Worm (Caenorhabditis elegans) whole organism, L4/young adult: ENCODE results near the gene nlp-70.

Experiments
- W03F9.2 ChIP-seq: fragments of 150-350 bp; optimal IDR thresholded peaks from 2 replicates; lab custom pipeline; 2014; ENCODE audit warnings: missing biosample characterization, missing genetic modification characterization
- dao-5 ChIP-seq: sonication (generic microtip); optimal IDR thresholded peaks from 2 replicates; lab custom pipeline; 2016; ENCODE audit warnings: missing genotype, missing genetic modification characterization, moderate library complexity, missing compliant biosample characterization
- him-1 ChIP-seq: sonication (generic microtip); optimal IDR thresholded peaks from 2 replicates; lab custom pipeline; 2016; ENCODE audit warnings: missing genotype, missing genetic modification reagents, missing genetic modification characterization, missing compliant biosample characterization

nlp-70 gene

DNA sequence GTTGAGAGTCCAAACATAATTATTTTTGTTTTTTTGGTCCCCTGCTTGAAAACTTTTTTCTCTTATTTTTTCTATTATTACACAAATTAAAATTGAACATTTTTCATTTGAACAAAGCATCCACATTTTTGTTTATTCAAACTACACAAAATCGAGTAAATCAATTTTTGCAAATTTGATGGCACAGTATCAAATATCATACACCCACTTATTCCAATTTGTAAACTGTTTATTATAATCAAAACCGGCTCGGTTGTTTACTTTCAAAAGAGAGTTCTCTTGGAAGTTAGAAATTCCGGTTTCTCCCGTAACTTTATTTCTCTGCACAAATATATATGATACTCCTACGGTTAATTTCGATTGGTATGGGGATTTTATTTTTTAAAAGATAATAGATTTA is 4.7 kb downstream of the nlp-70 start, which contains the start of gene lgc-26:
Gene lgc-26, plus strand, starts transcription at position 301 of the 400 bp plus-strand sequence.
- TF ChIP-seq W03F9.2 (no peak), dao-5 (tag; lab: Kevin White, UChicago) (no peak), him-1 (tag; lab: Kevin White, UChicago) (no peak)

DNA sequence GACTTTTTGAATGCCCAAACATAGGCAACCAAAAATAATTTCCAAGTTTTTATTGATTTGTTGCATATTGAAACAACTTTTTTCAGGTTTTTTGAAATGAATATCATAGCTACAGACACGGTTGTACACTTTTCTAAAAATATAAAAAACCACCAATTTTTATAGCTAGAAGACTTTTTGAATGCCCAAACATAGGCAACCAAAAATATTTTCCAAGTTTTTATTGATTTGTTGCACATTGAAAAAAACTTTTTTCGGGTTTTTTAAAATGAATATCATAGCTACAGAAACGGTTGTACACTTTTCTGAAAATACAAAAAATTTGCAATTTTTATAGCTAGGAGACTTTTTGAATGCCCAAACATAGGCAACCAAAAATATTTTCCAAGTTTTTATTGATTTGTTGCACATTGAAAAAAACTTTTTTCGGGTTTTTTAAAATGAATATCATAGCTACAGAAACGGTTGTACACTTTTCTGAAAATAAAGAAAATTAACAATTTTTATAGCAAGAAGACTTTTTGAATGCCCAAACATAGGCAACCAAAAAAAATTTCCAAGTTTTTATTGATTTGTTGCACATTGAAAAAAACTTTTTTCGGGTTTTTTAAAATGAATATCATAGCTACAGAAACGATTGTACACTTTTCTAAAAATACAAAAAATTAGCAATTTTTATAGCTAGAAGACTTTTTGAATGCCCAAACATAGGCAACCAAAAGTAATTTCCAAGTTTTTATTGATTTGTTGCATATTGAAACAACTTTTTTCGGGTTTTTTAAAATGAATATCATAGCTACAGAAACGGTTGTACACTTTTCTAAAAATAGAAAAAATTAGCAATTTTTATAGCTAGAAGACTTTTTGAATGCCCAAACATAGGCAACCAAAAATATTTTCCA is 7.4 kb downstream of the nlp-70 start:
- TF ChIP-seq him-1 (tag; lab: Kevin White, UChicago) = peak; percentile 53

DNA sequence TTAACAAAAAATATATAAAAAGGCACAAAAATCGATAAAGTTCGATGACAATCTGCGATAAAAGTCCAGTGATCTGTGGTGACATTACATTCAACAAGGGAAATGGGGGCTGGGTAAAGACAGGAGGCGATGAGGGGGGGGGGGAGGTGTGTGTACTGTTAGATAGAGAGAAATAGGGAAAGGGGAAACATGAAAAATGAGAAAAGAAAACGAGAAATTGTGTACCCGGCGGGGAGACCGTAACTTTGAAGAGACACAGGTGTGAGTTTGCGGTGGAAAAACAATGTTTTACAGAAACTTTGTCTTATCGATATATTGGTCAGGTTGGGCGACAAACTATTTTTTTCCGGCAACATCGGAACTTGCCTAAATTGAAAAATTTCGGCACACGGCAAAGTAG is 12.4 kb downstream of the nlp-70 start:
- no peak for TF ChIP-seq W03F9.2
- no peak for TF ChIP-seq dao-5 (tag; lab: Kevin White, UChicago)
- TF ChIP-seq him-1 (tag; lab: Kevin White, UChicago) = no peak

DNA sequence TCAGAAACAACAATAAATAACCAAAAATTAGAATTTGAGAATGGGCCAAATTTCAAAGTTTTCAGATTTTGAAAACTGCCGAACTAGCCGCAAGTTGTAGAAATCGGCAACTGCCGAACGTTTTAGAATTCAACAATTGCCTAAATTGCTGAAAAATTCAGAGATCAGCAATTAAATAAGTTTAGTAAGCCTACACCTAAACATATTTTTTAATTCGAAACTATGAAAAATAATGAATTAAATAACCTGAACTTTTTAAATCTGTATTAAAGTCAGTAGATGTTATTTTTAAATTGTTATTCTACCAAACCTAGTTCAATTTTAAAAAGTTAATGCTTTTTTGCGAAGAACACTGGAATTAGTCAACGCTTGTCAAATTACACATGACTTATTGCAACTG is 14.0 kb downstream of the nlp-70 start, which contains the start of gene nhr-204:
Gene nhr-204, minus strand, starts transcription at position 101 of the 400 bp plus-strand sequence.
- TF ChIP-seq dao-5 (tag; lab: Kevin White, UChicago) = no peak
- TF ChIP-seq him-1 (tag; lab: Kevin White, UChicago) = no peak
- TF ChIP-seq W03F9.2 = no peak

DNA sequence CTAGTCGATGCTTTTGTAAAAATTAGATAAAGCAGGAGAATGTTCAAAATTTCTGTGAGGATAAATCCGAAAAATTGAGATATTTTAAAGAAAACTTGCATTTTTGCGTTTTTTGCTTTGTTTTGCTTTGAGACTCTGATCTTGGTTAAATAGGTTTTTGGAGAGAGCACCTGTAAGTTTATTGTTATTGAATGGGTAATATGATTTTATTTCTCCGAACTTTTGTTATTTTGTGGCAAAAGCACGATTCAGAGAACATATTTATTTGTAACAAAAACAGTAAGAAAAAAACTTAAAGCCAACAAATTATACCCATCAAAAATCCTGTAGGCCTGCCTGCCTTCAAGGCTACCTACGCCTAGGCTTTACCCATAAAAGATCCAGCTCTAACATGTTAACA is 18.1 kb downstream of the nlp-70 start, which contains the start of gene str-121:
Gene str-121, minus strand, starts transcription at position 101 of the 400 bp plus-strand sequence.
- TF ChIP-seq W03F9.2 (no peak), dao-5 (tag; lab: Kevin White, UChicago) (no peak), him-1 (tag; lab: Kevin White, UChicago) (no peak)

DNA sequence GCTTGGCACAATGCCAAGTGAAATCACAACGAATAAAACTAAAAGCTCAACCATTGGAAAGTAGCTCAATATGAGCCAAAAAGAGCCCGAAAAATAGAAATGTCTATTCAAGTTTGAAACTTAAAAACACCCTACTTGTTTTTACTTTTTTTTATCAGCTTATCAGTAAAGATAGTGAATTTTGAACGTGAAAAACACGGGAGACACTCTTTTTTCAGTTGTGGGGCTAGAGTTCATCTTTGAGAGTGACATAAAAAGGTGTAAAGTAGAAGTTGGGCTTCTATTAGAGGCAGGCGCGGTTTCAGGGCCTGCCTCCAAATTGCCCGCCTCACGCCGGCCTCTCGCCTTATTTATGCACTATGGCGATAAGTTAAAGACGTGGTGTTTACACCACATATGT is 21.1 kb downstream of the nlp-70 start, which contains the start of gene oac-39:
Gene oac-39, minus strand, starts transcription at position 101 of the 400 bp plus-strand sequence.
- TF ChIP-seq W03F9.2 = no peak
- no peak for TF ChIP-seq him-1 (tag; lab: Kevin White, UChicago)
- TF ChIP-seq dao-5 (tag; lab: Kevin White, UChicago) = no peak

DNA sequence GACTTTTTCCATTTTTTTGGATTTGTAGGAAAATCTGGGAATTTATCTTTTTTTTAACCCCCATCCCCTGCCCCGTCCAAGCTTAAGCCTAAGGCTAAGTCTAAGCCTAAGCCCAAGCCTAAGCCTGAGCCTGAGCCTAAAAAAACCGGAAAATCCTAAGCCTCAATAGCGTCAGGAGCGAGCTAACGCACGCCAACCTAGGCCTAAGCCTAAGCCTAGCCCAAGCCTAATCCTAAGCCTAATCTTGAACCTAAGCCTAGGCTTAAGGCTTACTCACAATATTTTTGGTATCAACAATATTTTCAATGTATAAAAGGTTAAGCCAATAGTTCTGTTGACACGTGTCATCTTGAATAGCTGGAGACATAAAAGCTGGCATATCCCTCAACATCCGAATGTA is 24.1 kb downstream of the nlp-70 start:
- TF ChIP-seq W03F9.2 (no peak), dao-5 (tag; lab: Kevin White, UChicago) (no peak), him-1 (tag; lab: Kevin White, UChicago) (no peak)

DNA sequence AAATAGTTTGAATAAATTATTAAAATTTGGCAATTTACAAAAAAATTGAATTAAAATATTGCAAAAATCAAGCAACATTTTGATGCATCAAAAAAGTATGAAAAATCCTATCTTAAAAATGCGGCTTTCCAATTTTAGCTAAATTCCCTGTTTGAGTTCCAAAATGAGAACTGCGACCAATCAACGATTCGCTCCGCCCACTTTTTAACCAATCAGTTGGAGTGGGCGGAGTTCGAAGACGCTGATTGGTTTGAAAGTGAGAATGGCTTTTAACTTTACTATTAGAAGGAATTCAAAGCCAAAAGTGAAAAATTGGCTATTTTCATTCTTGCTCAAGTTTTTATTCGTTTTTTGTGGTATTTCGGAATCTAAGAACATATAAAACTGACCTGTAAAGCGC is 25.2 kb downstream of the nlp-70 start:
- TF ChIP-seq dao-5 (tag; lab: Kevin White, UChicago) = no peak
- no peak for TF ChIP-seq him-1 (tag; lab: Kevin White, UChicago)
- no peak for TF ChIP-seq W03F9.2

DNA sequence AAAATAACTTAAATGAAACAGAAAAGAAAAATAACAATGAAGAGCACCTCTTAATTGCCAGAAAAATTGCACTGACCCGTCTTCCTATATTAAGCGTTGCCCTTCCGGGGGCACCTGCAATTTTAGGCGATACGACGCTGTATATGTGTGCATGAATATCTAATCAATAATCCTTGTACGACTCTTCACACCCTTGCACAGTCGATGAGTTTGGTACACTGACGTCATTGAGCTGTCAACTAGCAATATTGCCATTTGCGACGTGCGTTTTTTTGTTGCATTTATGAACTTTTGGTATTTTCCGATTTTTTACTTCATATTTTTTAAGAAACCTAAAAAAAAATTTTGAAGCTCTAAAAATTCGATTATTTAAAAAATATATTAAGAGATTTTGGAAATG is 26.6 kb downstream of the nlp-70 start, which contains the start of gene kin-34:
Gene kin-34, minus strand, starts transcription at position 101 of the 400 bp plus-strand sequence.
- TF ChIP-seq him-1 (tag; lab: Kevin White, UChicago) (no peak), W03F9.2 (no peak), dao-5 (tag; lab: Kevin White, UChicago) (no peak)

DNA sequence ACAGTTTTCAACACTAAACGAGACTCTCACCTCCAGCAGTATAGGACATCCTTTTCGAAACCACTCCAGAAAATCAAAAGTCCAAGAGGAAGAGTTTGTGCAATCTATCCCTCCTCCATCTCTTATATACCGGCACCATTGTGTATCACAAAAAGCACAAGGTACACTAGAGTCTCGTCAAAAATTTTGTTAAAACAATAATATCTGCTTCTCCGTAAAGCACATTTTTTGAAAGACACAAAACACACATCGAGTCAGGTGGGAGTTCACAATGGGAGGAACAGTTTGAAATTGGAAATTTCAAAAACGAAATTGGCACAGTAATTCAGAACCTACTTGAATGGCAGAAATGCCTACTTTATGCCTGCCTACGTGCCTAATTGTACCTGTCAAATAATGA is 30.2 kb downstream of the nlp-70 start, which contains the start of gene R02C2.7:
Gene R02C2.7, minus strand, starts transcription at position 101 of the 400 bp plus-strand sequence.
- TF ChIP-seq dao-5 (tag; lab: Kevin White, UChicago) (no peak), W03F9.2 (no peak), him-1 (tag; lab: Kevin White, UChicago) (no peak)

DNA sequence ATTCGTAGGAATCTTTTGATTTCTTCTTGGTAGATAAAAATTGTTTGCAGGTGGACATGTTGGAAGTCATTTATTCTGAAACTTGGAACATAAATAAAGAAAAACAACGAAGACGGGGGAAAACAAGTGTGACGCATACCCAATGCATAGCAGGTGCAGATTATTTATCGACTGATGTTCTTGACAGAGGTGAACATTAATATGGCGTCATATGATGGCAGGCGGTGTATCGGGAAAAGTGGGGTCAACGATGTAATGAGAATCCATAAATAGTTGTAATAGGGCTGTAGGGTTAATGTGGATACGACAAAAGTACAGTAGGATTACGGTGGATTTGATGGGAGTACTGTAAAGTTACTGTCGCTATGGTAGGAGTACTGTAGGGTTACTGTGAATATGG is 32.5 kb downstream of the nlp-70 start, which contains the start of gene txt-2:
Gene txt-2, minus strand, starts transcription at position 214 of the 400 bp plus-strand sequence.
- TF ChIP-seq dao-5 (tag; lab: Kevin White, UChicago) (no peak), him-1 (tag; lab: Kevin White, UChicago) (no peak), W03F9.2 (no peak)

DNA sequence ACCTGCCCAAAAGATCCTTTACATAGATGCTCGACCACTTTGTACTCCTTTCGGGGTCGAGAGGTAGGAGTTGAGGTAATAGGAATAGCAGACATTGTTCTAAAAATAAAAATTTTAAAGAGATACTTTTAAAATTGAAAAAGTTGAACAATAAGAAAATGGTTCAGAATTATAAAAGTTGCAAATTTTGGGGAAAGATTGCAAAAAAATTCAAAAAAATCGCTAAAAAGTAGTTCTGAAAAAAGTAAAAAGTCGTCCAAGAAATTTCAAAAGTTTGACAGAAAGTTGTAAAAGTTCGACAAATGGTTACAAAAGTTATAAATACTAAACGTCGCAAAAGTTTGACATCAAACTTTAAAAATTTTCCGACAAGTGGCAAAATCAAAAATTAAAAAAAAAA is 34.6 kb downstream of the nlp-70 start, which contains the start of gene R02C2.1:
Gene R02C2.1, minus strand, starts transcription at position 101 of the 400 bp plus-strand sequence.
- TF ChIP-seq W03F9.2 (no peak), him-1 (tag; lab: Kevin White, UChicago) (no peak), dao-5 (tag; lab: Kevin White, UChicago) (no peak)

DNA sequence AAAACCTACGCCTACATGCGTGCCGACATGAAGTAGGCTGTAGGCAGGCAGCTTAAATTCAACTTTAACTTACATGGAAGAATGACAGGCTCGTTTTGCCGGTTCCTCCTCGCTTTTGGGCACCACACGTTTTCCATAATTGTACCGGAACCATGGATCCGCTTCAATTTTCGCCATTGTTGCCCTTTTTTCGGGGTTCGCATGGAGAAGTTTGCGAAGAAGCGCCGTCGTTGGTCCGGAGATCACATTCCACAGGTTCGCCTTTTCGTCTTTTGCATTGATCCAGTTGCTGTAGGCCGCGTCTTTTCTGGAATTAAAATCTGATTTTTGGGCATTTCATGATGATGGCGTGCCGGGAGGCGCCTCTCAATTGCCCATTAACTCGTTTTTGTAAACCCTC is 35.7 kb downstream of the nlp-70 start:
- no peak for TF ChIP-seq dao-5 (tag; lab: Kevin White, UChicago)
- TF ChIP-seq W03F9.2 = no peak
- TF ChIP-seq him-1 (tag; lab: Kevin White, UChicago) = no peak

DNA sequence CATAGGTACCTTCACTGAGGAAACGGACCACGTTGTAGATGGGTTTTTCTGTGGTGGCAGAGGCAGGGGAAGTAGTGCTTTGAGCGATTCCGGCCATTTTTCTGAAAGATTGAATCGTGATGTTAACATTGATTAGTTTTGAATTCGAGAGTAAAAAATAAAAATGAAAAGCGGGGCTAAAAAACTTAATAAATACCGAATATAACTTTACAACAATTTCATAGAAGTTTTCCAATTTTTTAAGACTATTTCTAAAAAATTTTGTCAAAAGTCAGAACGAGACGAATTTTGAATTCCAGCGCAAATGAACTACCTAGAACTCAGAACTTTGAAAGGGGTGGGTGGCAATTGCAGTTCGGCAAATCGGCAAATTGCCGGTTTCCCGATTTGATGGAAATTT is 38.2 kb downstream of the nlp-70 start, which contains the start of gene kin-33:
Gene kin-33, minus strand, starts transcription at position 101 of the 400 bp plus-strand sequence.
- TF ChIP-seq W03F9.2 (no peak), him-1 (tag; lab: Kevin White, UChicago) (no peak), dao-5 (tag; lab: Kevin White, UChicago) (no peak)
